Worm (Caenorhabditis elegans): ENCODE measurements around the gene Y41D4B.6.
"Not testable (repeated sequence)": the region's sequence is repeated elsewhere in the genome, so short reads cannot be mapped to it uniquely, and the experiment has no call there.

DNA sequence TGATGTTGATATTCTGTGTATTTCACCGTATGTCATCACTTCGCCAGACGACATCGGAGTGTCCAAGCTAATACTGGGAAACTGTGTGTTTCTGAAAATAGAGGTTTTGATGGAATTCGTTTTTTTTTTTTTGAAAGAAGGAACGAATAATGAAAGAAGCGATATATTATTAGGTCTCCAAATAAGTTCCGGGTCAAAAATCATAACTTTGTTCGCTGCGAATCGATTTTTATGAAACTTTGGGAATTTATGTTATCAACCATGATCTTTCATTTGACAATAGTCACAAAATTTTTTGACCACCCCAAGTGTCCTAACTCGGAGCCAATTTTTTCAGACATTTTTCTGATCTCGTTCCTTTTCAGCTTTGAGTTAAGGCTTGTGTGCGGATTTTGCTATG lies 11.7 kb downstream of the Y41D4B.6 start, which contains the start of gene nhr-274:
- not testable (repeated sequence) for TF ChIP-seq nhr-43 (tag; optimal IDR thresholded peaks at IDR 0.05; ENCODE audit: poor library complexity, severe bottlenecking); fos-1 (tag; optimal IDR thresholded peaks at IDR 0.05); pha-4 (tag; optimal IDR thresholded peaks at IDR 0.05)
